Worm (Caenorhabditis elegans): ENCODE measurements around the gene sgt-1.

ce11 chrII:4888527-4889487 is 14.8 kb downstream of the sgt-1 start, which contains the start of gene pgm-1:
- TF ChIP-seq drap-1 (GFP tag; optimal IDR thresholded peaks at IDR 0.05) (no peak), pha-4 (tag; optimal IDR thresholded peaks at IDR 0.05) (no peak), unc-62 (GFP tag; optimal IDR thresholded peaks at IDR 0.05) (no peak), ztf-11 (tag; optimal IDR thresholded peaks at IDR 0.05) (no peak), blmp-1 (tag; optimal IDR thresholded peaks at IDR 0.05) (no peak), nhr-28 (tag; optimal IDR thresholded peaks at IDR 0.05) (no peak), elt-3 (tag; optimal IDR thresholded peaks at IDR 0.05) (no peak)
